Fruit fly (Drosophila melanogaster) whole organism: ENCODE results near the gene AMPdeam.

Experiments
- CG8478 ChIP-seq: fragments of >200 bp; optimal IDR thresholded peaks from 2 replicates; lab custom pipeline; 2018; ENCODE audit warnings: inconsistent platforms
- Dll ChIP-seq: fragments of >200 bp; optimal IDR thresholded peaks from 2 replicates; lab custom pipeline; 2017
- EcR ChIP-seq, 2 experiments: fragments of >200 bp; optimal IDR thresholded peaks; 2 replicates each; lab custom pipeline; 2017; ENCODE audit warnings: missing biosample characterization in 2 of 2, missing genetic modification characterization in 2 of 2, missing genetic modification reagents in 2 of 2
- pan ChIP-seq: fragments of >200 bp; optimal IDR thresholded peaks from 2 replicates; lab custom pipeline; 2017
- psq ChIP-seq: fragments of >200 bp; optimal IDR thresholded peaks from 2 replicates; lab custom pipeline; 2017
- usp ChIP-seq: fragments of >200 bp; optimal IDR thresholded peaks from 2 replicates; lab custom pipeline; 2017; ENCODE audit warnings: missing biosample characterization, missing genetic modification characterization, mixed read lengths

Gene AMPdeam

dm6 chrX:13783958-13784907 is 61.4 kb downstream of the AMPdeam start:
- TF ChIP-seq EcR (GFP tag; optimal IDR thresholded peaks at IDR 0.05; lab: Kevin White, UChicago) (no peak), psq (no peak), CG8478 (lab: Kevin White, UChicago) (no peak), Dll (lab: Kevin White, UChicago) (no peak), usp (no peak), pan (lab: Kevin White, UChicago) (no peak)

dm6 chrX:13783534-13783949 is 62.1 kb downstream of the AMPdeam start, which contains the start of gene inaE:
Gene inaE (plus strand): TSS chrX:13783714.
- no peak for TF ChIP-seq Dll (lab: Kevin White, UChicago)
- TF ChIP-seq usp, result no peak
- TF ChIP-seq EcR (GFP tag; optimal IDR thresholded peaks at IDR 0.05; lab: Kevin White, UChicago), result no peak
- TF ChIP-seq pan (lab: Kevin White, UChicago), result no peak
- TF ChIP-seq CG8478 (lab: Kevin White, UChicago), result no peak
- no peak for TF ChIP-seq psq

- no peak for TF ChIP-seq Dll (lab: Kevin White, UChicago)
- no peak for TF ChIP-seq EcR (GFP tag; optimal IDR thresholded peaks at IDR 0.05; lab: Kevin White, UChicago)
- no peak for TF ChIP-seq usp
- no peak for TF ChIP-seq psq
- no peak for TF ChIP-seq CG8478 (lab: Kevin White, UChicago)
Measured at dm6 chrX:13781739-13782502, 63.7 kb downstream of the AMPdeam start, which contains the start of the genes CtsB and amrt. Gene CtsB (minus strand): TSS chrX:13782170. Gene amrt (plus strand): TSS chrX:13782459.
